Fruit fly (Drosophila melanogaster): ENCODE measurements around the gene CG43367.

dm6 chr3L:4228187-4228836, 34.5 kb downstream of the CG43367 start:
- TF ChIP-seq CG8478 (optimal IDR thresholded peaks at IDR 0.05): no peak
- no peak for TF ChIP-seq CTCF (optimal IDR thresholded peaks at IDR 0.05)

All from S2 (cell line).